Worm (Caenorhabditis elegans) whole organism, L4/young adult: ENCODE measurements around the gene R05A10.7.

ENCODE experiments used
- W03F9.2 ChIP-seq: fragments of 150-350 bp; optimal IDR thresholded peaks from 2 replicates; lab custom pipeline; 2014; ENCODE audit warnings: missing biosample characterization, missing genetic modification characterization
- him-1 ChIP-seq: sonication (generic microtip); optimal IDR thresholded peaks from 2 replicates; lab custom pipeline; 2016; ENCODE audit warnings: missing genotype, missing genetic modification reagents, missing genetic modification characterization, missing compliant biosample characterization

DNA sequence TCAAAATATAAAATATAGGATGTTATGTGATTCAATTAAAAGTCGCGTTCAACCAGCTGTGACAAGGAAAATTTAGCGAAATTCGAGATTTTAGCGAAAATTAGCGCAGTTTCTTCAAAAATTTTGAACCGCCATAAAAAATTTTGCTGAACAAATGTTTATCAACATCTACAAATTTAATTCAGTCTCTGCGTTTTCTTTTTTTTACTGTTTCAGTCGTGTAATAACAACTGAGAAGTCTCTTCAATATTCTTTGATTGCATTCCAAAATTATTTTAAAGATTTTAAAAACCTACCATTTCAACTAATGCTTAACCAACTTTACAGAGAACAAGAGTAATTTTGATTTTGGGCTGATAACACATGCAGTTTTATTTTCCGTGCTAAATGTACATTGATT is 1.4 kb upstream of the R05A10.7 start:
- TF ChIP-seq W03F9.2 (tag; lab: Kevin White, UChicago) (no peak), him-1 (tag; lab: Kevin White, UChicago) (no peak)
